Fruit fly (Drosophila melanogaster) whole organism, embryonic: ENCODE data around the gene CG12123.

Source experiments
- Abd-B ChIP-seq: fragments of 200-800 bp; sonication (Bioruptor generic); optimal IDR thresholded peaks from 2 replicates; lab custom pipeline; 2018; ENCODE audit warnings: missing biosample characterization, mild to moderate bottlenecking, missing genetic modification characterization, moderate library complexity
- Bgb ChIP-seq: fragments of 200-800 bp; sonication (Bioruptor generic); IDR thresholded peaks from 2 replicates; pipeline ENCODE4 v1.3.6; 2022; ENCODE audit warnings: missing biosample characterization, missing genetic modification characterization; ENCODE audit not compliant: partially characterized antibody
- CG10654 ChIP-seq: fragments of 200-800 bp; sonication (Bioruptor generic); optimal IDR thresholded peaks from 2 replicates; lab custom pipeline; 2016; ENCODE audit warnings: missing biosample characterization, missing genetic modification characterization
- CG12659 ChIP-seq: fragments of 200-800 bp; sonication (Bioruptor generic); optimal IDR thresholded peaks from 3 replicates; lab custom pipeline; 2017; ENCODE audit warnings: mild to moderate bottlenecking, missing biosample characterization, missing genetic modification reagents, missing genetic modification characterization
- CG14710 ChIP-seq: fragments of 200-800 bp; sonication (Bioruptor generic); optimal IDR thresholded peaks from 3 replicates; lab custom pipeline; 2019; ENCODE audit warnings: missing biosample characterization, mild to moderate bottlenecking, missing genetic modification characterization, moderate library complexity
- CG15514 ChIP-seq: fragments of 200-800 bp; sonication (Bioruptor generic); optimal IDR thresholded peaks from 3 replicates; lab custom pipeline; 2017; ENCODE audit warnings: missing biosample characterization, missing genetic modification characterization, mild to moderate bottlenecking, moderate library complexity, missing genetic modification reagents
- CG1603 ChIP-seq: fragments of 200-800 bp; sonication (Bioruptor generic); optimal IDR thresholded peaks from 2 replicates; lab custom pipeline; 2019; ENCODE audit warnings: missing biosample characterization, mild to moderate bottlenecking, missing genetic modification characterization, moderate library complexity
- CG18476 ChIP-seq: fragments of 200-800 bp; sonication (Bioruptor generic); optimal IDR thresholded peaks from 2 replicates; lab custom pipeline; 2016; ENCODE audit warnings: missing biosample characterization, mild to moderate bottlenecking, missing genetic modification characterization
- CG2116 ChIP-seq: fragments of 200-800 bp; sonication (Bioruptor generic); optimal IDR thresholded peaks from 3 replicates; lab custom pipeline; 2018; ENCODE audit warnings: missing biosample characterization, mild to moderate bottlenecking, missing genetic modification characterization
- CG30403 ChIP-seq: fragments of 200-800 bp; sonication (Bioruptor generic); optimal IDR thresholded peaks from 3 replicates; lab custom pipeline; 2016; ENCODE audit warnings: missing biosample characterization, missing genetic modification characterization
- CG31388 ChIP-seq: fragments of 200-800 bp; sonication (Bioruptor generic); optimal IDR thresholded peaks from 2 replicates; lab custom pipeline; 2016; ENCODE audit warnings: missing biosample characterization, missing genetic modification characterization
- CG33213 ChIP-seq: fragments of 200-800 bp; sonication (Bioruptor generic); optimal IDR thresholded peaks from 3 replicates; lab custom pipeline; 2016; ENCODE audit warnings: missing biosample characterization, missing genetic modification characterization
- CG33557 ChIP-seq: fragments of 200-800 bp; sonication (Bioruptor generic); optimal IDR thresholded peaks from 2 replicates; lab custom pipeline; 2019; ENCODE audit warnings: missing biosample characterization, mild to moderate bottlenecking, missing genetic modification characterization, moderate library complexity
- CG3847 ChIP-seq: fragments of 200-800 bp; sonication (Bioruptor generic); IDR thresholded peaks from 2 replicates; pipeline ENCODE4 v1.3.6; 2022; ENCODE audit warnings: missing biosample characterization, missing genetic modification characterization
- CG4617 ChIP-seq: fragments of 200-800 bp; sonication (Bioruptor generic); optimal IDR thresholded peaks from 3 replicates; lab custom pipeline; 2016; ENCODE audit warnings: missing biosample characterization, missing genetic modification characterization, borderline replicate concordance
- CG7928 ChIP-seq: fragments of 200-800 bp; sonication (Bioruptor generic); optimal IDR thresholded peaks from 2 replicates; lab custom pipeline; 2017; ENCODE audit warnings: missing biosample characterization, mild to moderate bottlenecking, missing genetic modification characterization
- CG9797 ChIP-seq: fragments of 200-800 bp; sonication (Bioruptor generic); optimal IDR thresholded peaks from 3 replicates; lab custom pipeline; 2018; ENCODE audit warnings: missing biosample characterization, mild to moderate bottlenecking, missing genetic modification characterization
- Dp ChIP-seq: fragments of 200-800 bp; sonication (Bioruptor generic); optimal IDR thresholded peaks from 2 replicates; lab custom pipeline; 2018; ENCODE audit warnings: missing biosample characterization, mild to moderate bottlenecking, missing genetic modification characterization, moderate library complexity
- Dref ChIP-seq: fragments of 200-800 bp; sonication (Bioruptor generic); IDR thresholded peaks from 2 replicates; pipeline ENCODE4 v1.3.6; 2022; ENCODE audit warnings: missing biosample characterization, missing genetic modification characterization
- E2f2 ChIP-seq: fragments of 200-800 bp; sonication (Bioruptor generic); IDR thresholded peaks from 2 replicates; pipeline ENCODE4 v1.3.6; 2022; ENCODE audit warnings: missing biosample characterization, missing genetic modification characterization
- Gug ChIP-seq: fragments of 200-800 bp; sonication (Bioruptor generic); IDR thresholded peaks from 4 replicates; pipeline ENCODE4 v1.3.6; 2022; ENCODE audit warnings: missing biosample characterization, missing genetic modification characterization
- HmgD ChIP-seq: fragments of 200-800 bp; sonication (Bioruptor generic); optimal IDR thresholded peaks from 3 replicates; lab custom pipeline; 2016; ENCODE audit warnings: missing biosample characterization, missing genetic modification characterization
- MBD-R2 ChIP-seq: fragments of 200-800 bp; sonication (Bioruptor generic); IDR thresholded peaks from 2 replicates; pipeline ENCODE4 v1.3.6; 2022; ENCODE audit warnings: missing biosample characterization, missing genetic modification characterization
- MESR4 ChIP-seq: fragments of 200-800 bp; sonication (Bioruptor generic); optimal IDR thresholded peaks from 2 replicates; lab custom pipeline; 2018; ENCODE audit warnings: missing biosample characterization, mild to moderate bottlenecking, missing genetic modification characterization, moderate library complexity
- Med ChIP-seq: fragments of 200-800 bp; sonication (Bioruptor generic); peaks from one replicate; lab custom pipeline; 2016; ENCODE audit warnings: missing biosample characterization, missing genetic modification characterization, mild to moderate bottlenecking, inconsistent platforms, moderate library complexity
- Meics ChIP-seq: fragments of 200-800 bp; sonication (Bioruptor generic); optimal IDR thresholded peaks from 2 replicates; lab custom pipeline; 2017; ENCODE audit warnings: missing biosample characterization, mild to moderate bottlenecking, missing genetic modification characterization
- Myb ChIP-seq: fragments of 200-800 bp; sonication (Bioruptor generic); optimal IDR thresholded peaks from 2 replicates; lab custom pipeline; 2016; ENCODE audit warnings: missing biosample characterization, missing genetic modification characterization
- Opbp ChIP-seq: fragments of 200-800 bp; sonication (Bioruptor generic); IDR thresholded peaks from 3 replicates; pipeline ENCODE4 v1.3.6; 2022; ENCODE audit warnings: missing biosample characterization, missing genetic modification characterization; ENCODE audit not compliant: partially characterized antibody
- Ptx1 ChIP-seq: fragments of 200-800 bp; sonication (Bioruptor generic); IDR thresholded peaks from 2 replicates; pipeline ENCODE4 v1.3.6; 2022; ENCODE audit warnings: missing biosample characterization, missing genetic modification characterization
- Rfx ChIP-seq: fragments of 200-800 bp; sonication (Bioruptor generic); IDR thresholded peaks from 2 replicates; pipeline ENCODE4 v1.3.6; 2022; ENCODE audit warnings: missing biosample characterization, missing genetic modification characterization
- Taf1 ChIP-seq: fragments of 200-800 bp; sonication (Bioruptor generic); IDR thresholded peaks from 2 replicates; pipeline ENCODE4 v1.3.6; 2022; ENCODE audit warnings: missing biosample characterization, missing genetic modification characterization
- amos ChIP-seq: fragments of 200-800 bp; sonication (Bioruptor generic); IDR thresholded peaks from 2 replicates; pipeline ENCODE4 v1.3.6; 2022; ENCODE audit warnings: missing biosample characterization, missing genetic modification characterization; ENCODE audit not compliant: partially characterized antibody
- exex ChIP-seq: fragments of 200-800 bp; sonication (Bioruptor generic); optimal IDR thresholded peaks from 4 replicates; lab custom pipeline; 2018; ENCODE audit warnings: missing biosample characterization, mild to moderate bottlenecking, missing genetic modification characterization, moderate library complexity
- grau ChIP-seq: fragments of 200-800 bp; optimal IDR thresholded peaks from 3 replicates; lab custom pipeline; 2019; ENCODE audit warnings: missing biosample characterization, mild to moderate bottlenecking, missing genetic modification characterization, moderate library complexity
- gsb-n ChIP-seq: fragments of 200-800 bp; sonication (Bioruptor generic); optimal IDR thresholded peaks from 3 replicates; lab custom pipeline; 2018; ENCODE audit warnings: missing biosample characterization, mild to moderate bottlenecking, missing genetic modification characterization
- ind ChIP-seq: fragments of 200-800 bp; sonication (Bioruptor generic); optimal IDR thresholded peaks from 3 replicates; lab custom pipeline; 2016; ENCODE audit warnings: missing biosample characterization, missing genetic modification characterization
- kni ChIP-seq: fragments of 200-800 bp; sonication (Bioruptor generic); optimal IDR thresholded peaks from 3 replicates; lab custom pipeline; 2017; ENCODE audit warnings: mild to moderate bottlenecking, missing biosample characterization, missing genetic modification reagents, missing genetic modification characterization
- nerfin-1 ChIP-seq: fragments of 200-800 bp; sonication (Bioruptor generic); optimal IDR thresholded peaks from 3 replicates; lab custom pipeline; 2019; ENCODE audit warnings: missing biosample characterization, mild to moderate bottlenecking, missing genetic modification characterization, moderate library complexity
- prd ChIP-seq, 3 experiments: fragments of >200 bp in 2 of 3; fragments of 200-800 bp in 1 of 3; sonication (Bioruptor generic) in 1 of 3; optimal IDR thresholded peaks in 2 of 3; IDR thresholded peaks in 1 of 3; 2 replicates in 2 of 3; 3 replicates in 1 of 3; pipeline versions ENCODE4 v1.3.6 to Lab custom; 2017 to 2022; ENCODE audit warnings: missing biosample characterization in 1 of 3, missing genetic modification characterization in 1 of 3
- pzg ChIP-seq: fragments of 200-800 bp; sonication (Bioruptor generic); optimal IDR thresholded peaks from 3 replicates; lab custom pipeline; 2018; ENCODE audit warnings: missing biosample characterization, mild to moderate bottlenecking, missing genetic modification characterization, moderate library complexity
- sens ChIP-seq: fragments of 200-800 bp; sonication (Bioruptor generic); peaks from one replicate; lab custom pipeline; 2016; ENCODE audit warnings: missing biosample characterization, missing genetic modification characterization
- slp2 ChIP-seq: fragments of 200-800 bp; sonication (Bioruptor generic); optimal IDR thresholded peaks from 2 replicates; lab custom pipeline; 2016; ENCODE audit warnings: missing biosample characterization, missing genetic modification characterization
- sob ChIP-seq: fragments of 200-800 bp; sonication (Bioruptor generic); IDR thresholded peaks from 2 replicates; pipeline ENCODE4 v1.3.6; 2022; ENCODE audit warnings: missing biosample characterization, missing genetic modification characterization
- stwl ChIP-seq: fragments of 200-800 bp; sonication (Bioruptor generic); optimal IDR thresholded peaks from 3 replicates; lab custom pipeline; 2018; ENCODE audit warnings: missing biosample characterization, mild to moderate bottlenecking, missing genetic modification characterization, moderate library complexity
- twi ChIP-seq: fragments of 200-800 bp; optimal IDR thresholded peaks from 2 replicates; lab custom pipeline; 2019; ENCODE audit warnings: missing biosample characterization, mild to moderate bottlenecking, missing genetic modification characterization, moderate library complexity

The CG12123 gene

dm6 chrX:8408971-8409455 is 33.1 kb downstream of the CG12123 start, which contains the start of gene Trf2 (continued):
- TF ChIP-seq prd (optimal IDR thresholded peaks at IDR 0.05; lab: Kevin White, UChicago) (no peak), prd (GFP tag; IDR thresholded peaks at IDR 0.05; lab: Robert Waterston, UW) (0 out of 3 replicates have a peak, but pooled peaks have one; percentile 16), Bgb (GFP tag; lab: Robert Waterston, UW) (peak; percentile 23; the same call in 1 of the 2 replicates), CG33557 (GFP tag; lab: Kevin White, UChicago) (no peak), CG30403 (GFP tag; lab: Kevin White, UChicago) (no peak), CG14710 (peak; percentile 29)

dm6 chrX:8407124-8407775 is 34.9 kb downstream of the CG12123 start, which contains the start of gene PIG-T:
Gene PIG-T (minus strand): TSS chrX:8407263.
- TF ChIP-seq Meics (GFP tag; lab: Kevin White, UChicago) (no peak), grau (tag; lab: Kevin White, UChicago) (no peak), CG31388 (GFP tag; lab: Kevin White, UChicago) (no peak), Taf1 (GFP tag; lab: Robert Waterston, UW) (no peak), gsb-n (tag; lab: Kevin White, UChicago) (peak; percentile 86), stwl (tag; lab: Kevin White, UChicago) (peak; percentile 12), ind (GFP tag; lab: Kevin White, UChicago) (peak; percentile 8), Myb (GFP tag; lab: Kevin White, UChicago) (peak; percentile 96), CG18476 (GFP tag; lab: Kevin White, UChicago) (no peak), twi (tag; lab: Kevin White, UChicago) (peak; percentile 62), slp2 (no peak), Opbp (peak; percentile 50; the same call in 1 of the 3 replicates), CG33213 (peak; percentile 16), nerfin-1 (tag; lab: Kevin White, UChicago) (peak; percentile 22), pzg (GFP tag; lab: Kevin White, UChicago) (peak; percentile 82), CG3847 (GFP tag; lab: Robert Waterston, UW) (peak; percentile 38; the same call in 1 of the 2 replicates), Med (peak; percentile 77), exex (no peak), Ptx1 (GFP tag; lab: Robert Waterston, UW) (no peak), CG14710 (peak; percentile 9), CG12659 (GFP tag; lab: Kevin White, UChicago) (peak; percentile 14), CG15514 (GFP tag; lab: Kevin White, UChicago) (peak; percentile 86), sob (GFP tag; lab: Robert Waterston, UW) (peak; percentile 11; the same call in 1 of the 2 replicates), kni (no peak), CG9797 (GFP tag; lab: Kevin White, UChicago) (peak; percentile 19), HmgD (no peak), E2f2 (GFP tag; lab: Robert Waterston, UW) (peak; percentile 80), Dref (peak; percentile 83), CG2116 (GFP tag; lab: Kevin White, UChicago) (peak; percentile 81), CG1603 (tag; lab: Kevin White, UChicago) (peak; percentile 67), Rfx (GFP tag; lab: Robert Waterston, UW) (peak; percentile 17; the same call in 1 of the 2 replicates), MBD-R2 (peak; percentile 51), Dp (GFP tag; lab: Kevin White, UChicago) (peak; percentile 74), Gug (GFP tag; lab: Robert Waterston, UW) (no peak), CG4617 (GFP tag; lab: Kevin White, UChicago) (peak; percentile 71), CG10654 (GFP tag; lab: Kevin White, UChicago) (no peak), sens (GFP tag; lab: Kevin White, UChicago) (peak; percentile 34), CG7928 (GFP tag; lab: Kevin White, UChicago) (peak; percentile 87), amos (peak; percentile 32; the same call in 1 of the 2 replicates), MESR4 (GFP tag; lab: Kevin White, UChicago) (peak; percentile 50), Abd-B (no peak)
